Fruit fly (Drosophila melanogaster): ENCODE data around the gene CG5653.
A peak's percentile ranks its signal among the peaks of the same experiment; 100 is the strongest.

CG5653 gene

dm6 chr3L:8953199-8953956, 12.8 kb downstream of the CG5653 start (continued):
- TF ChIP-seq Nf-YB (GFP tag; optimal IDR thresholded peaks at IDR 0.05) = peak; percentile 52
- TF ChIP-seq slp2 (GFP tag; optimal IDR thresholded peaks at IDR 0.05) = peak; percentile 19
- peak; percentile 60 for TF ChIP-seq CG8924 (tag; optimal IDR thresholded peaks at IDR 0.05)
- TF ChIP-seq ERR (GFP tag; optimal IDR thresholded peaks at IDR 0.05) = no peak
- TF ChIP-seq Doc3 (GFP tag; IDR thresholded peaks at IDR 0.05; ENCODE audit: partially characterized antibody) = no peak
- TF ChIP-seq CG7271 (tag; optimal IDR thresholded peaks at IDR 0.05) = no peak
- TF ChIP-seq Ets97D (GFP tag; optimal IDR thresholded peaks at IDR 0.05) = no peak
- 0 out of 2 replicates have a peak, but pooled peaks have one; percentile 48 for TF ChIP-seq nerfin-2 (GFP tag; IDR thresholded peaks at IDR 0.05; ENCODE audit: partially characterized antibody)
- peak; percentile 53 for TF ChIP-seq CG18619 (GFP tag; optimal IDR thresholded peaks at IDR 0.05)
- TF ChIP-seq Stat92E (GFP tag; optimal IDR thresholded peaks at IDR 0.05) = peak in 1 of 3 experiments; percentile 36
- peak; percentile 5 for TF ChIP-seq CG17568 (GFP tag; optimal IDR thresholded peaks at IDR 0.05)
- peak; percentile 49 for TF ChIP-seq salm (tag; optimal IDR thresholded peaks at IDR 0.05)
- TF ChIP-seq jigr1 (GFP tag; IDR thresholded peaks at IDR 0.05) = no peak
- TF ChIP-seq z (GFP tag; IDR thresholded peaks at IDR 0.05) = no peak
- TF ChIP-seq CG1602 (GFP tag; optimal IDR thresholded peaks at IDR 0.05) = peak; percentile 28
- TF ChIP-seq CG13894 (tag; optimal IDR thresholded peaks at IDR 0.05) = peak; percentile 38
- no peak for TF ChIP-seq Lhr (GFP tag; optimal IDR thresholded peaks at IDR 0.05)
- TF ChIP-seq CG11085 (GFP tag; IDR thresholded peaks at IDR 0.05) = 0 out of 2 replicates have a peak, but pooled peaks have one; percentile 19
- TF ChIP-seq p53 (GFP tag; optimal IDR thresholded peaks at IDR 0.05) = no peak
- no peak for TF ChIP-seq H2.0 (GFP tag; IDR thresholded peaks at IDR 0.05)
- peak; percentile 64 for TF ChIP-seq Abd-B (GFP tag; optimal IDR thresholded peaks at IDR 0.05)
- TF ChIP-seq CG1024 (GFP tag; IDR thresholded peaks at IDR 0.05) = no peak
- TF ChIP-seq HLH54F (GFP tag; optimal IDR thresholded peaks at IDR 0.05) = no peak
- 0 out of 4 replicates have a peak, but pooled peaks have one; percentile 8 for TF ChIP-seq Gug (GFP tag; IDR thresholded peaks at IDR 0.05)
- TF ChIP-seq Nf-YC (tag; optimal IDR thresholded peaks at IDR 0.05) = peak; percentile 73
- TF ChIP-seq CG7786 (GFP tag; optimal IDR thresholded peaks at IDR 0.05) = peak; percentile 36
- no peak for TF ChIP-seq H15 (GFP tag; IDR thresholded peaks at IDR 0.05)
- peak; percentile 21 for TF ChIP-seq jing (GFP tag; optimal IDR thresholded peaks at IDR 0.05)
- 0 out of 2 replicates have a peak, but pooled peaks have one; percentile 12 for TF ChIP-seq Awh (GFP tag; IDR thresholded peaks at IDR 0.05)
- TF ChIP-seq CG11504 (tag; optimal IDR thresholded peaks at IDR 0.05) = peak; percentile 80
- no peak for TF ChIP-seq dan (GFP tag; IDR thresholded peaks at IDR 0.05)
- TF ChIP-seq CG12769 (tag; optimal IDR thresholded peaks at IDR 0.05) = peak; percentile 5
- TF ChIP-seq CG17359 (tag; optimal IDR thresholded peaks at IDR 0.05) = peak; percentile 71
- TF ChIP-seq CG1529 (GFP tag; optimal IDR thresholded peaks at IDR 0.05) = peak; percentile 42
- no peak for TF ChIP-seq cas (GFP tag; IDR thresholded peaks at IDR 0.05)
- TF ChIP-seq CG8359 (GFP tag; optimal IDR thresholded peaks at IDR 0.05; ENCODE audit: borderline replicate concordance) = peak; percentile 34
- TF ChIP-seq CG4328 (GFP tag; optimal IDR thresholded peaks at IDR 0.05) = peak; percentile 68
- no peak for TF ChIP-seq CG6175 (GFP tag; IDR thresholded peaks at IDR 0.05)
- TF ChIP-seq shn (GFP tag; optimal IDR thresholded peaks at IDR 0.05) = peak; percentile 30
- peak; percentile 30 for TF ChIP-seq tap (tag; optimal IDR thresholded peaks at IDR 0.05)
- TF ChIP-seq wdn (GFP tag; IDR thresholded peaks at IDR 0.05) = no peak
- peak; percentile 15 for TF ChIP-seq Sry-δ (GFP tag; optimal IDR thresholded peaks at IDR 0.05)
- TF ChIP-seq CG7556 (GFP tag; optimal IDR thresholded peaks at IDR 0.05) = peak; percentile 84
- 0 out of 4 replicates have a peak, but pooled peaks have one; percentile 34 for TF ChIP-seq chinmo (GFP tag; IDR thresholded peaks at IDR 0.05; ENCODE audit: partially characterized antibody)
- peak; percentile 45 for TF ChIP-seq HLH4C (GFP tag; IDR thresholded peaks at IDR 0.05; ENCODE audit: partially characterized antibody)
- TF ChIP-seq BtbVII (GFP tag; optimal IDR thresholded peaks at IDR 0.05) = peak; percentile 68
- peak; percentile 78 for TF ChIP-seq CG18262 (tag; optimal IDR thresholded peaks at IDR 0.05)
- peak; percentile 34; the same call in 1 of the 2 replicates for TF ChIP-seq CG6689 (GFP tag; IDR thresholded peaks at IDR 0.05)
